Worm (Caenorhabditis elegans): ENCODE data around the gene gars-1.

DNA sequence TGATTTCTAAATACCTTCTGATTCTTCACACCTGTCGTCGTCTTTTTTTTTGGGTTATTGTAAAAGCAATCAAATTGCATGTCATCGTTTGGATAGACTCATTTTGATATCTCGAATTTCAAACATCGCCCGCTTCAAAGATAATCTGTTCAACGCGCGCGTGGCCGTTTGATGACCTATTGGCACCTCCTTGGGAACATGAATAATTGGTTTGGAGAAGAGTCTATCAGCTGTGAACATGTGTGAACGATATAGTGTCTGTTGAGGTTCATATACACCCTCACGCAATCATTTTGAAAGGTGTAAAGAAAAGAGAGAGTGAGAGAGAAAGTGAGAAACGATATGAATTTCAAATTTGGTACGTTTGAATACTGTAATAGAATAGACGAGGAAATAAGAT is 42.8 kb downstream of the gars-1 start:
- TF ChIP-seq hpl-2 (GFP tag; optimal IDR thresholded peaks at IDR 0.05) (no peak), pag-3 (tag; optimal IDR thresholded peaks at IDR 0.05; ENCODE audit: borderline replicate concordance, insufficient read depth) (no peak), egl-27 (tag; optimal IDR thresholded peaks at IDR 0.05) (no peak), grh-1 (GFP tag; IDR thresholded peaks at IDR 0.05) (no peak), nhr-237 (tag; optimal IDR thresholded peaks at IDR 0.05) (no peak)
